Worm (Caenorhabditis elegans) whole organism, L4/young adult: ENCODE measurements around the gene del-1.

Experiments used
- W03F9.2 ChIP-seq: fragments of 150-350 bp; optimal IDR thresholded peaks from 2 replicates; lab custom pipeline; 2014; ENCODE audit warnings: missing biosample characterization, missing genetic modification characterization
- dao-5 ChIP-seq: sonication (generic microtip); optimal IDR thresholded peaks from 2 replicates; lab custom pipeline; 2016; ENCODE audit warnings: missing genotype, missing genetic modification characterization, moderate library complexity, missing compliant biosample characterization
- him-1 ChIP-seq: sonication (generic microtip); optimal IDR thresholded peaks from 2 replicates; lab custom pipeline; 2016; ENCODE audit warnings: missing genotype, missing genetic modification reagents, missing genetic modification characterization, missing compliant biosample characterization

ce11 chrX:14244493-14244892, 23.4 kb upstream of the del-1 start:
- TF ChIP-seq him-1 (no peak), W03F9.2 (tag; lab: Kevin White, UChicago) (no peak), dao-5 (tag; lab: Kevin White, UChicago) (no peak)
